Fruit fly (Drosophila melanogaster): ENCODE measurements around the gene Pfas.

dm6 chr2L:6075345-6075744 is 29.5 kb upstream of the Pfas start:
- no peak for TF ChIP-seq psq (optimal IDR thresholded peaks at IDR 0.05)
- no peak for TF ChIP-seq Myc (optimal IDR thresholded peaks at IDR 0.05)
- TF ChIP-seq insv (optimal IDR thresholded peaks at IDR 0.05): no peak
- no peak for TF ChIP-seq ttk (optimal IDR thresholded peaks at IDR 0.05)
- no peak for TF ChIP-seq h (optimal IDR thresholded peaks at IDR 0.05)
